Worm (Caenorhabditis elegans): ENCODE data around the gene F21F8.5.

Gene F21F8.5

ce11 chrV:8251075-8251474 is 15.1 kb downstream of the F21F8.5 start:
- TF ChIP-seq egl-43 (GFP tag; IDR thresholded peaks at IDR 0.05): no peak
- peak; percentile 55 for TF ChIP-seq hlh-30 (tag; optimal IDR thresholded peaks at IDR 0.05; ENCODE audit: insufficient read depth)
- peak in 1 of 2 experiments; percentile 22 for TF ChIP-seq unc-62 (GFP tag; optimal IDR thresholded peaks at IDR 0.05 in 1 of 2)
- TF ChIP-seq unc-62 (tag; optimal IDR thresholded peaks at IDR 0.05): no peak
- no peak for TF ChIP-seq daf-19 (GFP tag; conservative IDR thresholded peaks at IDR 0.05)

DNA sequence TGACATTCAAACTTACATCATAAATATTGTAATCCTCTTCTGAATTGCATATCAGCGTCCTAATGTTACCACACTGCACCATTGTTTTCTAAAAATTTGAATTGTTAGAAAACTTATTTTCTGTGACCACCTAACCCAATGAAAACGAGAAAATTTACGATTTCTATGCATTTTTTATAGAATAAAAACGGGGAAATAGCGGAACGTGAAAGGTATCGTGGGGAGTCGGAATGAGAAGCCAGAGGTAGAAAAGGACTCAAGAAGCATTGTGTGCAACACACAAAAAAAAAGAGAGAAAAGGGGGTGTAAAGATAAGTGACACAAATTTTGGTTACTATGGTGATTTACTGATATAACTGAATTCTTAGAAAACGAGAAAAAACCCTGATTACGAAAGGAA is 15.9 kb downstream of the F21F8.5 start, which contains the start of gene C16D9.6:
Gene C16D9.6 (minus strand): TSS at position 101 of the 400 bp plus-strand sequence.
- no peak for TF ChIP-seq fos-1 (tag; optimal IDR thresholded peaks at IDR 0.05)
- TF ChIP-seq aly-2 (tag; optimal IDR thresholded peaks at IDR 0.05): no peak
- TF ChIP-seq nhr-76 (tag; optimal IDR thresholded peaks at IDR 0.05): no peak
- no peak for TF ChIP-seq zip-11 (GFP tag; IDR thresholded peaks at IDR 0.05)
- no peak for TF ChIP-seq lin-38 (GFP tag; IDR thresholded peaks at IDR 0.05)
- no peak for TF ChIP-seq nhr-111 (GFP tag; optimal IDR thresholded peaks at IDR 0.05)
- TF ChIP-seq ama-1 (optimal IDR thresholded peaks at IDR 0.05): no peak
- no peak for TF ChIP-seq nhr-10 (tag; optimal IDR thresholded peaks at IDR 0.05)
- no peak for TF ChIP-seq gei-8 (GFP tag; optimal IDR thresholded peaks at IDR 0.05)
- TF ChIP-seq ces-1 (GFP tag; optimal IDR thresholded peaks at IDR 0.05): no peak
- TF ChIP-seq set-16 (GFP tag; IDR thresholded peaks at IDR 0.05): no peak
- TF ChIP-seq lin-15B (tag; optimal IDR thresholded peaks at IDR 0.05): no peak
- TF ChIP-seq ctbp-1 (GFP tag; IDR thresholded peaks at IDR 0.05): no peak
- no peak for TF ChIP-seq mdl-1 (tag; optimal IDR thresholded peaks at IDR 0.05)
- TF ChIP-seq duxl-1 (tag; optimal IDR thresholded peaks at IDR 0.05; ENCODE audit: poor library complexity): no peak
- no peak for TF ChIP-seq ZK546.5 (tag; optimal IDR thresholded peaks at IDR 0.05)

DNA sequence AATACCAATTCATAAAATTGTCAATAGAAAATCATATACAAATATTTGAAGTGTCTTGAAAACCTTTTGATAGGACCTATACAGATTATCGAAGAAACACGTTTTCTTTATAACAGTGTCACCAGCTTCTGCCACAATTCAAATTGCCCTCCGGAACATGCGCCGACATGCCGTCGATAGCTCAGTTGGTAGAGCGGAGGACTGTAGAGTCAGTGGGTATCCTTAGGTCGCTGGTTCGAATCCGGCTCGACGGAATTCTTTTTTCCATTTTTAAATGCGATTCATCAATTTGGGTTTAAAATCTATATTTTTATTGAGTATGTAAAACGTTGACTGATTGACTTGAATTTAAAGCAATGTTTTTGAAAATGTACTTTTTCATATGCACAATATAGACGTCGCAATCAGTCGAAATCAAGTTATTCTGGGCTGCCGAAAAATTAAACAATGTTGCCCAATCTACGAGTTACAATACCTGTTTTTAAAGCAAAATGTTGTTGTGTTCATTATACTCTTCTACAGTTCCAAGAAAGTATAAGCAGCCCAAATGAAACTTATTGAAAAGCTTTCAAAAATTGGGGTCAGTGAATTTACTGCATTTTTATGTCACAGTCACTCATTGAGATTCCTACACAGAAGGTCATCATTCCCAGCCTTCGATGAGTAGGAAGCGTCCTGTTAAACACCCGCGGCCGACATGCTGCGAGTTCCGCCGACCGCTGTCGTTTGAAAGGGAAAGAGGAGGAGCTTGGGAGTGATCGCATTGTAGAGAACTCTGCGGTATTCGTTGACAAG is 18.6 kb downstream of the F21F8.5 start:
- peak; percentile 80 for TF ChIP-seq dve-1 (tag; optimal IDR thresholded peaks at IDR 0.05; ENCODE audit: insufficient read depth)
- no peak for TF ChIP-seq nhr-25 (tag; optimal IDR thresholded peaks at IDR 0.05; ENCODE audit: borderline replicate concordance, insufficient read depth)
- peak; percentile 54 for TF ChIP-seq nhr-6 (tag; optimal IDR thresholded peaks at IDR 0.05)
- no peak for TF ChIP-seq nhr-237 (tag; optimal IDR thresholded peaks at IDR 0.05)
- TF ChIP-seq daf-19 (GFP tag; conservative IDR thresholded peaks at IDR 0.05): 0 out of 2 replicates have a peak, but pooled peaks have one; percentile 65
- no peak for TF ChIP-seq fkh-10 (GFP tag; optimal IDR thresholded peaks at IDR 0.05)
- TF ChIP-seq gei-8 (GFP tag; optimal IDR thresholded peaks at IDR 0.05): peak; percentile 37
- TF ChIP-seq tra-1 (GFP tag; IDR thresholded peaks at IDR 0.05): no peak
- peak; percentile 84 for TF ChIP-seq mep-1 (tag; optimal IDR thresholded peaks at IDR 0.05)
- TF ChIP-seq ceh-20 (GFP tag; IDR thresholded peaks at IDR 0.05): peak; percentile 24; the same call in 1 of the 2 replicates
- no peak for TF ChIP-seq tag-97 (GFP tag; IDR thresholded peaks at IDR 0.05)
- TF ChIP-seq nhr-10 (tag; optimal IDR thresholded peaks at IDR 0.05): no peak
- peak; percentile 91 for TF ChIP-seq snpc-4 (tag; optimal IDR thresholded peaks at IDR 0.05)
- TF ChIP-seq ceh-62 (tag; optimal IDR thresholded peaks at IDR 0.05): no peak
- no peak for TF ChIP-seq ceh-28 (tag; optimal IDR thresholded peaks at IDR 0.05)
- TF ChIP-seq pqm-1 (tag; optimal IDR thresholded peaks at IDR 0.05): peak; percentile 31
- no peak for TF ChIP-seq hif-1 (tag; optimal IDR thresholded peaks at IDR 0.05)
- no peak for TF ChIP-seq daf-12 (tag; optimal IDR thresholded peaks at IDR 0.05)
- no peak for TF ChIP-seq mdl-1 (tag; optimal IDR thresholded peaks at IDR 0.05)
- no peak for TF ChIP-seq aly-2 (tag; optimal IDR thresholded peaks at IDR 0.05)
- TF ChIP-seq saeg-2 (GFP tag; IDR thresholded peaks at IDR 0.05): no peak
- peak; percentile 56 for TF ChIP-seq rbr-2 (tag; optimal IDR thresholded peaks at IDR 0.05)
- TF ChIP-seq ceh-44 (GFP tag; IDR thresholded peaks at IDR 0.05): peak; percentile 62; the same call in 1 of the 2 replicates
- TF ChIP-seq hmg-1.1 (GFP tag; IDR thresholded peaks at IDR 0.05): 0 out of 2 replicates have a peak, but pooled peaks have one; percentile 20
- no peak for TF ChIP-seq attf-4 (tag; optimal IDR thresholded peaks at IDR 0.05)
- TF ChIP-seq F44E2.7 (GFP tag; IDR thresholded peaks at IDR 0.05): no peak
- peak; percentile 46; the same call in 1 of the 2 replicates for TF ChIP-seq nhr-41 (GFP tag; IDR thresholded peaks at IDR 0.05)
- no peak for TF ChIP-seq egl-27 (tag; optimal IDR thresholded peaks at IDR 0.05)
- TF ChIP-seq aha-1 (tag): peak; percentile 93
- no peak for TF ChIP-seq dmd-9 (GFP tag; IDR thresholded peaks at IDR 0.05)
- peak; percentile 79 for TF ChIP-seq hlh-11 (tag; optimal IDR thresholded peaks at IDR 0.05)

Data from whole organism, L4 larva.